Worm (Caenorhabditis elegans) whole organism, L4 larva: ENCODE results near the gene R02F11.9.

Experiments
- F10B5.3 ChIP-seq: sonication (generic microtip); optimal IDR thresholded peaks from 2 replicates; lab custom pipeline; 2016; ENCODE audit warnings: mild to moderate bottlenecking, missing genetic modification characterization, missing compliant biosample characterization
- Y5F2A.4 ChIP-seq: fragments of 200-800 bp; sonication (Bioruptor generic); optimal IDR thresholded peaks from 2 replicates; lab custom pipeline; 2018; ENCODE audit warnings: mild to moderate bottlenecking, missing genetic modification characterization, missing compliant biosample characterization
- ZK546.5 ChIP-seq, 2 experiments: sonication (generic microtip); optimal IDR thresholded peaks; 2 replicates each; lab custom pipeline; 2017; ENCODE audit warnings: missing biosample characterization in 2 of 2, missing genetic modification characterization in 2 of 2
- aha-1 ChIP-seq: fragments of 150-350 bp; peaks from one replicate; lab custom pipeline; 2014; ENCODE audit warnings: missing biosample characterization, missing genetic modification characterization
- aly-2 ChIP-seq: sonication (generic microtip); optimal IDR thresholded peaks from 2 replicates; lab custom pipeline; 2018; ENCODE audit warnings: missing biosample characterization, missing genetic modification characterization
- ceh-20 ChIP-seq: fragments of 200-800 bp; sonication (Bioruptor generic); IDR thresholded peaks from 2 replicates; pipeline ENCODE4 v1.3.6; 2022; ENCODE audit warnings: missing genetic modification reagents, missing genetic modification characterization, missing compliant biosample characterization
- ceh-28 ChIP-seq: fragments of 150-350 bp; optimal IDR thresholded peaks from 2 replicates; lab custom pipeline; 2014; ENCODE audit warnings: missing biosample characterization, missing genetic modification reagents, missing genetic modification characterization
- duxl-1 ChIP-seq: sonication (generic microtip); optimal IDR thresholded peaks from 2 replicates; lab custom pipeline; 2016; ENCODE audit warnings: mild to moderate bottlenecking, missing genetic modification characterization, moderate library complexity, missing compliant biosample characterization; ENCODE audit not compliant: poor library complexity
- egl-43 ChIP-seq: fragments of 200-800 bp; sonication (Bioruptor generic); IDR thresholded peaks from 2 replicates; pipeline ENCODE4 v1.3.6; 2022; ENCODE audit warnings: missing genetic modification reagents, missing genetic modification characterization, missing compliant biosample characterization
- hmg-1.1 ChIP-seq: fragments of 200-800 bp; sonication (Bioruptor generic); IDR thresholded peaks from 2 replicates; pipeline ENCODE4 v1.3.6; 2022; ENCODE audit warnings: missing genetic modification reagents, missing genetic modification characterization, missing compliant biosample characterization
- lin-29 ChIP-seq: fragments of 200-800 bp; sonication (Bioruptor generic); IDR thresholded peaks from 2 replicates; pipeline ENCODE4 v1.3.6; 2022; ENCODE audit warnings: missing genetic modification reagents, missing genetic modification characterization, missing compliant biosample characterization
- lin-39 ChIP-seq: fragments of 150-350 bp; optimal IDR thresholded peaks from 2 replicates; lab custom pipeline; 2014; ENCODE audit warnings: missing biosample characterization, missing genetic modification reagents, missing genetic modification characterization
- lir-3 ChIP-seq: sonication (generic microtip); optimal IDR thresholded peaks from 2 replicates; lab custom pipeline; 2016; ENCODE audit warnings: mild to moderate bottlenecking, missing genetic modification characterization, missing compliant biosample characterization
- mdl-1 ChIP-seq, 2 experiments: fragments of 150-350 bp in 1 of 2; sonication (generic microtip) in 1 of 2; optimal IDR thresholded peaks; 2 replicates each; lab custom pipeline; 2014 to 2017; ENCODE audit warnings: missing biosample characterization in 2 of 2, missing genetic modification characterization in 2 of 2
- mdt-29 ChIP-seq: fragments of 200-800 bp; sonication (Bioruptor generic); IDR thresholded peaks from 2 replicates; pipeline ENCODE4 v1.3.6; 2022; ENCODE audit warnings: missing genetic modification reagents, missing genetic modification characterization, missing compliant biosample characterization
- mep-1 ChIP-seq: fragments of 150-350 bp; sonication (generic microtip); optimal IDR thresholded peaks from 3 replicates; lab custom pipeline; 2014; ENCODE audit warnings: missing biosample characterization, missing genetic modification characterization
- mes-2 ChIP-seq: sonication (generic microtip); optimal IDR thresholded peaks from 2 replicates; lab custom pipeline; 2016; ENCODE audit warnings: missing genotype, mild to moderate bottlenecking, missing genetic modification characterization, missing compliant biosample characterization; ENCODE audit not compliant: poor library complexity, severe bottlenecking
- nhr-41 ChIP-seq: fragments of 200-800 bp; sonication (Bioruptor generic); IDR thresholded peaks from 2 replicates; pipeline ENCODE4 v1.3.6; 2022; ENCODE audit warnings: missing genetic modification reagents, missing genetic modification characterization, missing compliant biosample characterization
- nhr-42 ChIP-seq: fragments of 200-800 bp; sonication (Bioruptor generic); IDR thresholded peaks from 2 replicates; pipeline ENCODE4 v1.3.6; 2022; ENCODE audit warnings: missing genetic modification characterization, missing compliant biosample characterization
- nhr-77 ChIP-seq: fragments of 150-350 bp; optimal IDR thresholded peaks from 2 replicates; lab custom pipeline; 2014; ENCODE audit warnings: missing biosample characterization, missing genetic modification characterization
- pqm-1 ChIP-seq: sonication (generic microtip); optimal IDR thresholded peaks from 2 replicates; lab custom pipeline; 2017; ENCODE audit warnings: missing biosample characterization, missing genetic modification characterization
- saeg-2 ChIP-seq: fragments of 200-800 bp; sonication (Bioruptor generic); IDR thresholded peaks from 2 replicates; pipeline ENCODE4 v1.3.6; 2022; ENCODE audit warnings: missing genetic modification reagents, missing genetic modification characterization, missing compliant biosample characterization
- sdz-12 ChIP-seq: fragments of 200-800 bp; sonication (Bioruptor generic); optimal IDR thresholded peaks from 2 replicates; lab custom pipeline; 2018; ENCODE audit warnings: mild to moderate bottlenecking, missing genetic modification characterization, missing compliant biosample characterization
- unc-62 ChIP-seq, 3 experiments: fragments of 150-350 bp in 1 of 3; sonication (generic microtip); optimal IDR thresholded peaks in 2 of 3; peaks in 1 of 3; 1 replicate in 1 of 3; 2 replicates in 2 of 3; lab custom pipeline; 2014 to 2017; ENCODE audit warnings: missing biosample characterization in 3 of 3, missing genetic modification characterization in 3 of 3, missing genetic modification reagents in 3 of 3, missing genotype in 1 of 3
- zfp-2 ChIP-seq: sonication (generic microtip); optimal IDR thresholded peaks from 2 replicates; lab custom pipeline; 2016; ENCODE audit warnings: mild to moderate bottlenecking, missing genetic modification characterization, missing compliant biosample characterization
- zip-2 ChIP-seq: fragments of 150-350 bp; optimal IDR thresholded peaks from 2 replicates; lab custom pipeline; 2014; ENCODE audit warnings: missing biosample characterization, missing genetic modification characterization
- ztf-11 ChIP-seq: fragments of 150-350 bp; optimal IDR thresholded peaks from 2 replicates; lab custom pipeline; 2014; ENCODE audit warnings: missing biosample characterization, missing genetic modification characterization

Gene R02F11.9

DNA sequence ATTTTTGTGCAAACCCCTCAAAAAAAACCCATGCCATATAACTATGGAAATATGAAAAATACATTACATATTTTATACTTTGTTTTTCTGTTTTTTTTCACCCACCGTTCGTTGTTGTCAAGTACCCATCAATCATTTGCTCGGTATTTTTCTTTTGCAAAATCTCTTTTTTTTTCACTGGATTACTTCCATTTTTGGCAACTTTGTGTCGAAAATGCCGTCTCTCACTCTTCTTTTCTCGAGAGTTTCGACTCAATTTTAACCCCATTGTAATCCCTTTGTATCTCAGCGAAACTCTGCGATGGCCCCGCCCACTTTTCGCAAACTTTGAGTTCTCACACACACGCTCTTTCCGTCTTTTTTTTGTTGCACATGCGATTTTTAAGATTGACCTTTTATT lies 12.1 kb upstream of the R02F11.9 start:
- TF ChIP-seq hmg-1.1 = no peak
- TF ChIP-seq Y5F2A.4 = no peak
- no peak for TF ChIP-seq ztf-11 (tag; lab: Kevin White, UChicago)
- TF ChIP-seq lin-29 (GFP tag; lab: Robert Waterston, UW) = no peak
- no peak for TF ChIP-seq lir-3
- 0 out of 2 replicates have a peak, but pooled peaks have one; percentile 32 for TF ChIP-seq ceh-20 (GFP tag; lab: Robert Waterston, UW)
- peak in 1 of 2 experiments; percentile 68 for TF ChIP-seq unc-62 (GFP tag; optimal IDR thresholded peaks at IDR 0.05 in 1 of 2; lab: Kevin White, UChicago)
- TF ChIP-seq unc-62 (tag; optimal IDR thresholded peaks at IDR 0.05; lab: Kevin White, UChicago) = no peak
- TF ChIP-seq zfp-2 (tag; lab: Kevin White, UChicago) = no peak

- TF ChIP-seq mep-1 (tag; lab: Kevin White, UChicago) (no peak), lin-29 (GFP tag; lab: Robert Waterston, UW) (no peak), ZK546.5 (tag; optimal IDR thresholded peaks at IDR 0.05; lab: Kevin White, UChicago) (no peak), unc-62 (GFP tag; optimal IDR thresholded peaks at IDR 0.05 in 1 of 2; lab: Kevin White, UChicago) (peak in 1 of 2 experiments; percentile 94), unc-62 (tag; optimal IDR thresholded peaks at IDR 0.05; lab: Kevin White, UChicago) (no peak), duxl-1 (tag; lab: Kevin White, UChicago) (no peak), egl-43 (GFP tag; lab: Robert Waterston, UW) (no peak)
These were observed 9.8 kb upstream of the R02F11.9 start, which contains the start of gene C18G1.1 for ce11 chrV:4777388-4777986. C18G1.1 (plus strand) TSS chrV:4777960.

- TF ChIP-seq mdt-29 (no peak), aha-1 (tag; lab: Kevin White, UChicago) (peak; percentile 59)
These were observed 4.0 kb upstream of the R02F11.9 start, which contains the start of gene Y60C6A.1 for ce11 chrV:4783313-4783712. Y60C6A.1 (plus strand) TSS chrV:4783613.

ce11 chrV:4785333-4785852 lies 1.9 kb upstream of the R02F11.9 start, which contains the start of the genes Y60C6A.2 and Y60C6A.3:
Y60C6A.2 (minus strand) TSS chrV:4785433.
Y60C6A.3 (plus strand) TSS chrV:4785802.
- no peak for TF ChIP-seq pqm-1 (tag; lab: Kevin White, UChicago)
- TF ChIP-seq aha-1 (tag; lab: Kevin White, UChicago) = peak; percentile 44
- TF ChIP-seq, all 104 proteins: peak for 1

- peak in 1 of 2 experiments; percentile 32 for TF ChIP-seq unc-62 (GFP tag; optimal IDR thresholded peaks at IDR 0.05 in 1 of 2; lab: Kevin White, UChicago)
- no peak for TF ChIP-seq unc-62 (tag; optimal IDR thresholded peaks at IDR 0.05; lab: Kevin White, UChicago)
- TF ChIP-seq zfp-2 (tag; lab: Kevin White, UChicago) = no peak
- TF ChIP-seq F10B5.3 (tag; lab: Kevin White, UChicago) = no peak
- no peak for TF ChIP-seq mes-2 (tag; lab: Kevin White, UChicago)
- peak; percentile 91 for TF ChIP-seq aha-1 (tag; lab: Kevin White, UChicago)
- no peak for TF ChIP-seq saeg-2 (GFP tag; lab: Robert Waterston, UW)
- TF ChIP-seq mdl-1 (tag; optimal IDR thresholded peaks at IDR 0.05; lab: Kevin White, UChicago) = no peak
- TF ChIP-seq nhr-42 (GFP tag; lab: Robert Waterston, UW) = no peak
- TF ChIP-seq hmg-1.1 = no peak
These were observed 570 bp downstream of the R02F11.9 start for ce11 chrV:4787836-4788235.

- TF ChIP-seq nhr-41 (GFP tag; lab: Robert Waterston, UW) (no peak), aha-1 (tag; lab: Kevin White, UChicago) (peak; percentile 37), lin-39 (tag; lab: Kevin White, UChicago) (no peak), sdz-12 (no peak), aly-2 (tag; lab: Kevin White, UChicago) (no peak), nhr-77 (no peak)
These were observed 1.6 kb downstream of the R02F11.9 start, which contains the start of gene R02F11.10 for ce11 chrV:4788823-4789222. R02F11.10 (plus strand) TSS chrV:4789123.

DNA sequence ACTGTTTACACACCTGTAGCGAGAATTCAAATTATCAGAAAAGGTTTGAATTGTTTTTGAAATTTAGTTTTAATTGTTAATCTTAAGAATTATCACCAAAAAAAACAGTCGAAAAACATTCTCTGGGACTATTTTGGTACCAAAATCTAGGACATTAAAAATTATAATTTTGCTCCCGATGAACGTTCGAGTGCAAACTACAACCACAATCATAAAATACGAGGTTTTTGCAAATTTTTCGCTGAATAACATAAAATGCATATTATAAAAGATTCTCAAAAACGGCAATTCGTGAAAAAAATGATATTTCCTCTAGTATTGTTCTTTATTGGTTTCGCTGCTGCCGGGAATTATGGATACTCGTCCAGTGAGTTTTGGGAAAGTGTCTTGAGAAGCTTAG lies 3.1 kb downstream of the R02F11.9 start, which contains the start of gene R02F11.12:
Gene R02F11.12, plus strand, starts transcription at position 301 of the 400 bp plus-strand sequence.
- TF ChIP-seq ceh-28 (tag; lab: Kevin White, UChicago) = no peak
- TF ChIP-seq mdl-1 (tag; optimal IDR thresholded peaks at IDR 0.05; lab: Kevin White, UChicago) = no peak
- TF ChIP-seq zip-2 = no peak
